Fruit fly (Drosophila melanogaster): ENCODE measurements around the gene CG13667.

The CG13667 gene

DNA sequence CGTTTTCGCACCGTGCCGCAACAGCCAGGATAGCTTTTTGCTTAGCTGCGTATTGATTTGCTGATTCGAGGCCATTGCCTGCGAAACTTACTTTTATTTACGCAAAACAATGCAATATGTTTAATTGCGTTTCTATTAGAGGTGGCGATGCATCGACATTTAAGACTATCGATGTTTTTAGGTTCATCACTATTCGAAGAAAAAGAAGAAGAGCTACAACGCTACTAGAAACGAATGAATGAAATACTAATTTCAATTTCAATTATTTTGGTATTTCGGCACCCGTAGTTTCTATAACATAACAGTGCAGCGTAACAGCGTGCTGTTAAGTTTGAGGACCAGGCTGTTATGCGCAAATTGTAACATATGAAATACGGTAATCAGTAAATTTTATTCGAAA, at the start of gene CG13667, which contains the start of the genes Tpt and mkg-p:
TSS of gene CG13667 (plus strand) at position 332 of the 400 bp plus-strand sequence.
TSS of gene Tpt (minus strand) at position 155 of the 400 bp plus-strand sequence.
TSS of gene mkg-p (minus strand) at position 155 of the 400 bp plus-strand sequence.
- peak; percentile 10 for TF ChIP-seq Myc (optimal IDR thresholded peaks at IDR 0.05)
- TF ChIP-seq Abd-B (GFP tag; optimal IDR thresholded peaks at IDR 0.05): no peak

DNA sequence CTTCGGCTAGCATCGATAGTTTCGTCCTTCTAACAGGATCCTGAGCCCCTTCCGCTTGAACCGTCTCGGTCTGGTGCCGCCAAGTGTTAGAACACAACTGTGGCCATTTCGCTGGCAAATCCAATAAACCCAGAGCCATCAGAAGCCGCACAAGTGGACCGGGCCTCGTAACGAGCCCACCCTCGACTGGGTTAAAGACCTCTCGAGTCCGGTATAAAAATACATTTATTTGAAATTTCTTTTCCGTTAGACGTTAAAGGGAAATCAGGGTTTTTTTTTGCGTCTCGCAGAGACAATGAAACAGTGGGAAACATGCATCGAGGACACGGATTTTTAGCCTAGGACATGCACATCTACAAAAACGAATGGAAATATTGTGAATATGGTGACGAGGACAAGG, 49.1 kb upstream of the CG13667 start, which contains the start of gene Culd:
TSS of gene Culd (minus strand) at position 101 of the 400 bp plus-strand sequence.
- TF ChIP-seq lola (GFP tag; optimal IDR thresholded peaks at IDR 0.05) (no peak), br (GFP tag; optimal IDR thresholded peaks at IDR 0.05) (no peak), Sp1 (GFP tag; optimal IDR thresholded peaks at IDR 0.05) (no peak), Mio (GFP tag; optimal IDR thresholded peaks at IDR 0.05) (no peak), dsf (GFP tag; optimal IDR thresholded peaks at IDR 0.05; ENCODE audit: borderline replicate concordance) (no peak), Hnf4 (GFP tag; optimal IDR thresholded peaks at IDR 0.05) (no peak), Dfd (GFP tag; optimal IDR thresholded peaks at IDR 0.05) (no peak), Vsx2 (GFP tag; optimal IDR thresholded peaks at IDR 0.05; ENCODE audit: partially characterized antibody) (no peak), OdsH (GFP tag; optimal IDR thresholded peaks at IDR 0.05) (no peak), ey (GFP tag; optimal IDR thresholded peaks at IDR 0.05) (no peak), Myc (optimal IDR thresholded peaks at IDR 0.05) (no peak), psq (GFP tag; optimal IDR thresholded peaks at IDR 0.05) (no peak), pan (optimal IDR thresholded peaks at IDR 0.05) (no peak), foxo (GFP tag; optimal IDR thresholded peaks at IDR 0.05) (no peak), woc (GFP tag; optimal IDR thresholded peaks at IDR 0.05) (no peak), sv (GFP tag; optimal IDR thresholded peaks at IDR 0.05) (no peak)

DNA sequence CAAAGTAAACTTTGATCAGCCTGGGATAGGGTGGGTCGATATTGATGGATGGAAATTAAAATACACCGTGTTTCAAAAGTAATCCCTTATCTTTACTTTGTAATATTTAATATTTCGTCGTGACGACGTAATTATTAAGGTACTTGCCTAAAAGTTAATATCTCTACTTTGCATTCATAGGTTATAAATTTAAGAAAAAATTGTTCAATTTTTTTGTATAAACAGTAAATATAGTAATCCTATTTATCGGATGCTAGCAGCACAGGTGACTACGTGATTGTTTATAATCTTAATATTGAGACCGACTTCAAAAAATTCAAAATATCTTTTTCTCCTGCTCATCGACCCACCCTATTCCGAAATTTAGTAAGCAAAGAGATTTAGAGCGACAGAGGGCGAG, 47.1 kb upstream of the CG13667 start:
- TF ChIP-seq rgr (GFP tag; optimal IDR thresholded peaks at IDR 0.05) (no peak), OdsH (GFP tag; optimal IDR thresholded peaks at IDR 0.05) (peak; percentile 7), foxo (GFP tag; optimal IDR thresholded peaks at IDR 0.05) (peak in 1 of 2 experiments; percentile 39), CG9705 (GFP tag; optimal IDR thresholded peaks at IDR 0.05) (peak; percentile 7)

DNA sequence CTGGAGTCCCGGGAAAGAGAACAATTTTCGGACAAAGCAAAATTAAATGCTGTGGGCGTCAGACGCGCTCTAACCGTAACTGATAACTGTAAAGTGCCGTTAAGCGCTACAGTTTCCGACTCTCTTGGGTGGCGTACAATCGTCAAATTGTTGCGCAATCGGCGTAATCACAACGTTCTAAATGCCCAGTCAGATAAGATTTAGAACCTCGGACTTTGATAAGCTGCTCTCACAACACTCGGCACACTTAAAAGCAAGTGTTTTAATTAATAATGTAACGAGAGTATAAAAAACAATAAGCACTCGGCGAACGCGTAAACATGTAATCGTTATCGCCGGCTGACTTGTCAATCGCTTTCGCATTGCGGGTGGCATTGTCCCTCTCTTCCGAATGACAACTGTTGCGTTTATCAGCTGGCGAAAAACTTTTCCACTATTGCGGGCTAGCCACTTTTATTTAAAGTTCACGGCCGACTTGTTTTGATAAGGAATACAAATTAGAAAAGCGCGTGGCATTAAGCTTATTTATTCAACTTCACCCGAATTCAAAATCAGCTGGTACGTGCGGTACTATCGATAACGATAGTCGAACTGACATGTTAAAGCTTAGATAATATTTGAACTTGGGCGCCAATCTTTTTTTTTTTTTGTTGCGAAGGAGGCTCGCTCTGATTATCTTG, 46.3 kb upstream of the CG13667 start:
- TF ChIP-seq Abd-B (GFP tag; optimal IDR thresholded peaks at IDR 0.05) (no peak), Hnf4 (GFP tag; optimal IDR thresholded peaks at IDR 0.05) (no peak), Rel (GFP tag; optimal IDR thresholded peaks at IDR 0.05) (no peak), Rel (tag; optimal IDR thresholded peaks at IDR 0.05) (no peak), fru (GFP tag; optimal IDR thresholded peaks at IDR 0.05) (peak; percentile 61), h (GFP tag; optimal IDR thresholded peaks at IDR 0.05) (peak; percentile 3), rgr (GFP tag; optimal IDR thresholded peaks at IDR 0.05) (no peak), OdsH (GFP tag; optimal IDR thresholded peaks at IDR 0.05) (no peak), Dfd (GFP tag; optimal IDR thresholded peaks at IDR 0.05) (no peak), Myc (optimal IDR thresholded peaks at IDR 0.05) (no peak), lola (GFP tag; optimal IDR thresholded peaks at IDR 0.05) (no peak)

DNA sequence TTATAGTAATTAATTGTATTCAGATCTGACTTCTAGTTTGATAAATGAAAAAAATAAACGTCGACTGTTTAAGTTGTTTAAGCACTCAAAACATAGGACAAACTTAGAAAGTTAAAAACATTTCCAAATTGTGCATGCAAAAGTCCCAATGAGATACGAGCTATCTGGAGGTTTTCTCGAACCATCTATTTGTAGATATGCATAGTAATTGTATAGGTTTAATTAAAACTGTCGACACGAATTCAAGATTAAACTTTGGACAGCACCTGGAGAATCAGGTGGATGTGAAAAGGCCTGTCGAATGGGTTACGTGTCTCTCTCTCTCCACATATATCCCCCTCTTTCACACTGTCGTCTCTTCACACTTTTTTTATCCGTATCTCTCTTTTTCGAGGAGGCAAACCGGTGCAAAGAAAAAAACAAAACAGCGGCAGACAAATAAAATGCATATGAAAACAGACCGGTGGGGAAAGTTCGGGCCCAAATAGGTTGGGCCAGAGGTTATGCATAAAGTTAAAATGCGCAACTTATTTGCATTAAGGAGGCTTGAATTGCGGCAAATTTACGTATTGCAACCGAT, 45.1 kb upstream of the CG13667 start:
- TF ChIP-seq HLH106 (tag; optimal IDR thresholded peaks at IDR 0.05): no peak
- peak; percentile 22 for TF ChIP-seq Dif (GFP tag; optimal IDR thresholded peaks at IDR 0.05; ENCODE audit: partially characterized antibody)
- TF ChIP-seq CG9705 (GFP tag; optimal IDR thresholded peaks at IDR 0.05): no peak
- TF ChIP-seq jim (GFP tag; optimal IDR thresholded peaks at IDR 0.05): peak; percentile 56
- TF ChIP-seq br (GFP tag; optimal IDR thresholded peaks at IDR 0.05): no peak

DNA sequence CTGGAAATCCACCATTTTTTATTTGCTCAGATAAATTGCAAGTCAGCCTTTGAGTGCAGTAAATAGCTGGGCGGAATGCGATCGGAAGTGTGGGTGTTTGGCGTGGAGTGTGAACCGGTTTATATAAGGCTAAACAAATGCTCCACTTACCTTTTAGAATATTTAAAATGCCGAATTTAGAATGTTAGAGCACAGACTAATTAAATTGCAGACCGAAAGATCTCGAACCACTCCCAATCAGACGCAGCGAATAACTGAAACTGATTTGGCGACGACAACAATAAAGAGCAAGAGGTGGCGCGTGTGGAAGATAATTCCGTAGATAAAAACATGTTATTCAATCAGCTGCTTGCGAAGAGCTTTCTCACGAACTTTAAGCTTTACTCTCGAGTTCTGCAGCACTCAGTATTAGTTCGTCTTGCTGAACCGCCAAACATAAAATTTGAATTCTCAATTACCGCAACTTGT, 44.6 kb upstream of the CG13667 start, which contains the start of gene Idh:
TSS of gene Idh (minus strand) at position 264 of the 468 bp plus-strand sequence.
- peak; percentile 76 for TF ChIP-seq Jra (GFP tag; optimal IDR thresholded peaks at IDR 0.05)
- TF ChIP-seq h (GFP tag; optimal IDR thresholded peaks at IDR 0.05): peak; percentile 87
- no peak for TF ChIP-seq Abd-B (GFP tag; optimal IDR thresholded peaks at IDR 0.05)
- TF ChIP-seq Hnf4 (GFP tag; optimal IDR thresholded peaks at IDR 0.05): peak; percentile 61
- TF ChIP-seq dsf (GFP tag; optimal IDR thresholded peaks at IDR 0.05; ENCODE audit: borderline replicate concordance): no peak
- peak in 1 of 2 experiments; percentile 35 for TF ChIP-seq foxo (GFP tag; optimal IDR thresholded peaks at IDR 0.05)
- peak; percentile 25 for TF ChIP-seq br (GFP tag; optimal IDR thresholded peaks at IDR 0.05)
- peak; percentile 46 for TF ChIP-seq jim (GFP tag; optimal IDR thresholded peaks at IDR 0.05)
- TF ChIP-seq ey (GFP tag; optimal IDR thresholded peaks at IDR 0.05): no peak
- peak; percentile 29 for TF ChIP-seq OdsH (GFP tag; optimal IDR thresholded peaks at IDR 0.05)
- peak in 1 of 2 experiments; percentile 31 for TF ChIP-seq dl (GFP tag; optimal IDR thresholded peaks at IDR 0.05; ENCODE audit: insufficient read depth in 1 of 2, partially characterized antibody in 2 of 2)
- TF ChIP-seq Rel (GFP tag; optimal IDR thresholded peaks at IDR 0.05): no peak
- peak; percentile 22 for TF ChIP-seq Rel (tag; optimal IDR thresholded peaks at IDR 0.05)
- peak; percentile 92 for TF ChIP-seq Vsx2 (GFP tag; optimal IDR thresholded peaks at IDR 0.05; ENCODE audit: partially characterized antibody)
- TF ChIP-seq psq (GFP tag; optimal IDR thresholded peaks at IDR 0.05): peak; percentile 66
- TF ChIP-seq Dif (GFP tag; optimal IDR thresholded peaks at IDR 0.05; ENCODE audit: partially characterized antibody): peak; percentile 86
- TF ChIP-seq Dfd (GFP tag; optimal IDR thresholded peaks at IDR 0.05): no peak
- TF ChIP-seq CrebA (GFP tag; optimal IDR thresholded peaks at IDR 0.05; ENCODE audit: borderline replicate concordance): peak; percentile 19
- TF ChIP-seq HLH106 (tag; optimal IDR thresholded peaks at IDR 0.05): peak; percentile 17
- TF ChIP-seq fru (GFP tag; optimal IDR thresholded peaks at IDR 0.05): peak; percentile 65
- TF ChIP-seq Hr83 (GFP tag; optimal IDR thresholded peaks at IDR 0.05; ENCODE audit: poor library complexity, severe bottlenecking): peak; percentile 72
- TF ChIP-seq woc (GFP tag; optimal IDR thresholded peaks at IDR 0.05): no peak
- TF ChIP-seq Sp1 (GFP tag; optimal IDR thresholded peaks at IDR 0.05): peak; percentile 60
- TF ChIP-seq brk (GFP tag; optimal IDR thresholded peaks at IDR 0.05): no peak

All from whole organism, wandering third instar larva.